Worm (Caenorhabditis elegans): ENCODE results near the gene tiar-2.

- no peak for TF ChIP-seq F13C5.2 (tag; optimal IDR thresholded peaks at IDR 0.05)
- TF ChIP-seq flt-1 (GFP tag; IDR thresholded peaks at IDR 0.05): no peak
- TF ChIP-seq ceh-13 (GFP tag; optimal IDR thresholded peaks at IDR 0.05): no peak
- no peak for TF ChIP-seq hmg-4 (GFP tag; optimal IDR thresholded peaks at IDR 0.05)
- TF ChIP-seq tbx-37 (GFP tag; conservative IDR thresholded peaks at IDR 0.05): no peak
- TF ChIP-seq B0310.2 (tag; optimal IDR thresholded peaks at IDR 0.05): no peak
Measured at ce11 chrII:12805161-12805560, 36.7 kb downstream of the tiar-2 start, which contains the start of the genes Y46G5A.18 and Y46G5A.47.

All from whole organism, early embryonic.